Fruit fly (Drosophila melanogaster) whole organism, embryonic: Measurements from ENCODE around the gene CG15570.

ENCODE experiments used
- Adf1 ChIP-seq: fragments of 200-800 bp; sonication (Bioruptor generic); IDR thresholded peaks from 2 replicates; pipeline ENCODE4 v1.3.6; 2022; ENCODE audit warnings: missing biosample characterization, missing genetic modification characterization
- B-H2 ChIP-seq: fragments of 200-800 bp; sonication (Bioruptor generic); optimal IDR thresholded peaks from 2 replicates; lab custom pipeline; 2018; ENCODE audit warnings: missing biosample characterization, mild to moderate bottlenecking, missing genetic modification characterization
- CG10321 ChIP-seq: fragments of 200-800 bp; sonication (Bioruptor generic); IDR thresholded peaks from 2 replicates; pipeline ENCODE4 v1.3.6; 2022; ENCODE audit warnings: missing biosample characterization, missing genetic modification characterization
- CG10366 ChIP-seq: fragments of 200-800 bp; sonication (Bioruptor generic); IDR thresholded peaks from 2 replicates; pipeline ENCODE4 v1.3.6; 2022; ENCODE audit warnings: missing biosample characterization, missing genetic modification characterization
- CG12769 ChIP-seq: fragments of 200-800 bp; sonication (Bioruptor generic); optimal IDR thresholded peaks from 2 replicates; lab custom pipeline; 2019; ENCODE audit warnings: missing biosample characterization, mild to moderate bottlenecking, missing genetic modification characterization, moderate library complexity
- CG15073 ChIP-seq: fragments of 200-800 bp; sonication (Bioruptor generic); optimal IDR thresholded peaks from 2 replicates; lab custom pipeline; 2016; ENCODE audit warnings: missing biosample characterization, missing genetic modification characterization
- CG17328 ChIP-seq: fragments of 200-800 bp; sonication (Bioruptor generic); IDR thresholded peaks from 2 replicates; pipeline ENCODE4 v1.3.6; 2022; ENCODE audit warnings: missing biosample characterization, missing genetic modification characterization
- CG2202 ChIP-seq: fragments of 200-800 bp; sonication (Bioruptor generic); optimal IDR thresholded peaks from 2 replicates; lab custom pipeline; 2018; ENCODE audit warnings: missing biosample characterization, mild to moderate bottlenecking, missing genetic modification characterization
- CG31365 ChIP-seq: fragments of 200-800 bp; sonication (Bioruptor generic); optimal IDR thresholded peaks from 2 replicates; lab custom pipeline; 2018; ENCODE audit warnings: missing biosample characterization, mild to moderate bottlenecking, missing genetic modification characterization
- CG6254 ChIP-seq: fragments of 200-800 bp; sonication (Bioruptor generic); optimal IDR thresholded peaks from 3 replicates; lab custom pipeline; 2017; ENCODE audit warnings: mild to moderate bottlenecking, missing biosample characterization, missing genetic modification reagents, missing genetic modification characterization
- CG8388 ChIP-seq: fragments of 200-800 bp; sonication (Bioruptor generic); optimal IDR thresholded peaks from 2 replicates; lab custom pipeline; 2019; ENCODE audit warnings: missing biosample characterization, mild to moderate bottlenecking, missing genetic modification characterization, moderate library complexity
- CG9609 ChIP-seq: fragments of 200-800 bp; sonication (Bioruptor generic); optimal IDR thresholded peaks from 3 replicates; lab custom pipeline; 2016; ENCODE audit warnings: missing biosample characterization, missing genetic modification characterization
- Camta ChIP-seq: fragments of 200-800 bp; sonication (Bioruptor generic); optimal IDR thresholded peaks from 2 replicates; lab custom pipeline; 2016; ENCODE audit warnings: missing biosample characterization, missing genetic modification characterization
- CrebB ChIP-seq: fragments of 200-800 bp; sonication (Bioruptor generic); optimal IDR thresholded peaks from 3 replicates; lab custom pipeline; 2018; ENCODE audit warnings: missing biosample characterization, mild to moderate bottlenecking, missing genetic modification characterization
- Deaf1 ChIP-seq: fragments of 200-800 bp; optimal IDR thresholded peaks from 3 replicates; lab custom pipeline; 2019; ENCODE audit warnings: missing biosample characterization, mild to moderate bottlenecking, missing genetic modification characterization, moderate library complexity
- Dfd ChIP-seq, 2 experiments: fragments of >200 bp; optimal IDR thresholded peaks; 2 replicates each; lab custom pipeline; 2017; ENCODE audit warnings: missing biosample characterization in 2 of 2, missing genetic modification characterization in 2 of 2
- Doc3 ChIP-seq: fragments of 200-800 bp; sonication (Bioruptor generic); IDR thresholded peaks from 3 replicates; pipeline ENCODE4 v1.3.6; 2022; ENCODE audit warnings: missing biosample characterization, missing genetic modification characterization; ENCODE audit not compliant: partially characterized antibody
- E2f1 ChIP-seq: fragments of 200-800 bp; sonication (Bioruptor generic); IDR thresholded peaks from 2 replicates; pipeline ENCODE4 v1.3.6; 2022; ENCODE audit warnings: missing biosample characterization, missing genetic modification characterization
- HLHmδ ChIP-seq: fragments of 200-800 bp; sonication (Bioruptor generic); optimal IDR thresholded peaks from 2 replicates; lab custom pipeline; 2018; ENCODE audit warnings: missing biosample characterization, mild to moderate bottlenecking, missing genetic modification characterization, moderate library complexity
- Rfx ChIP-seq: fragments of 200-800 bp; sonication (Bioruptor generic); IDR thresholded peaks from 2 replicates; pipeline ENCODE4 v1.3.6; 2022; ENCODE audit warnings: missing biosample characterization, missing genetic modification characterization
- Sin3A ChIP-seq: fragments of >200 bp; optimal IDR thresholded peaks from 2 replicates; lab custom pipeline; 2018
- Sry-δ ChIP-seq: fragments of 200-800 bp; sonication (Bioruptor generic); optimal IDR thresholded peaks from 2 replicates; lab custom pipeline; 2016; ENCODE audit warnings: missing biosample characterization, missing genetic modification characterization
- TFAM ChIP-seq: fragments of 200-800 bp; sonication (Bioruptor generic); optimal IDR thresholded peaks from 2 replicates; lab custom pipeline; 2017; ENCODE audit warnings: missing biosample characterization, missing genetic modification characterization, inconsistent platforms
- chinmo ChIP-seq: fragments of 200-800 bp; sonication (Bioruptor generic); IDR thresholded peaks from 4 replicates; pipeline ENCODE4 v1.3.6; 2022; ENCODE audit warnings: missing biosample characterization, missing genetic modification characterization; ENCODE audit not compliant: partially characterized antibody
- ci ChIP-seq: fragments of 200-800 bp; sonication (Bioruptor generic); IDR thresholded peaks from 3 replicates; pipeline ENCODE4 v1.3.6; 2022; ENCODE audit warnings: missing biosample characterization, missing genetic modification characterization
- dan ChIP-seq: fragments of 200-800 bp; sonication (Bioruptor generic); IDR thresholded peaks from 2 replicates; pipeline ENCODE4 v1.3.6; 2022; ENCODE audit warnings: missing biosample characterization, missing genetic modification characterization
- dimm ChIP-seq: fragments of 200-800 bp; sonication (Bioruptor generic); IDR thresholded peaks from 2 replicates; pipeline ENCODE4 v1.3.6; 2022; ENCODE audit warnings: missing biosample characterization, missing genetic modification characterization
- dmrt11E ChIP-seq: fragments of 200-800 bp; sonication (Bioruptor generic); optimal IDR thresholded peaks from 3 replicates; lab custom pipeline; 2018; ENCODE audit warnings: missing biosample characterization, mild to moderate bottlenecking, missing genetic modification characterization, moderate library complexity
- emc ChIP-seq: fragments of 200-800 bp; sonication (Bioruptor generic); optimal IDR thresholded peaks from 2 replicates; lab custom pipeline; 2016; ENCODE audit warnings: missing biosample characterization, missing genetic modification characterization
- fu2 ChIP-seq: fragments of 200-800 bp; sonication (Bioruptor generic); optimal IDR thresholded peaks from 2 replicates; lab custom pipeline; 2016; ENCODE audit warnings: missing biosample characterization, missing genetic modification characterization
- gce ChIP-seq: fragments of 200-800 bp; sonication (Bioruptor generic); IDR thresholded peaks from 3 replicates; pipeline ENCODE4 v1.3.6; 2022; ENCODE audit warnings: missing biosample characterization, missing genetic modification characterization
- gcm ChIP-seq: fragments of 200-800 bp; sonication (Bioruptor generic); optimal IDR thresholded peaks from 2 replicates; lab custom pipeline; 2019; ENCODE audit warnings: missing biosample characterization, mild to moderate bottlenecking, missing genetic modification characterization, moderate library complexity
- hbn ChIP-seq: fragments of 200-800 bp; sonication (Bioruptor generic); IDR thresholded peaks from 2 replicates; pipeline ENCODE4 v1.3.6; 2022; ENCODE audit warnings: missing biosample characterization, missing genetic modification characterization; ENCODE audit not compliant: partially characterized antibody
- hkb ChIP-seq, 2 experiments: fragments of 200-800 bp in 1 of 2; fragments of >200 bp in 1 of 2; sonication (Bioruptor generic) in 1 of 2; IDR thresholded peaks in 1 of 2; optimal IDR thresholded peaks in 1 of 2; 2 replicates each; pipeline versions ENCODE4 v1.3.6 to Lab custom; 2017 to 2022; ENCODE audit warnings: missing biosample characterization in 1 of 2, missing genetic modification characterization in 1 of 2
- ind ChIP-seq: fragments of 200-800 bp; sonication (Bioruptor generic); optimal IDR thresholded peaks from 3 replicates; lab custom pipeline; 2016; ENCODE audit warnings: missing biosample characterization, missing genetic modification characterization
- ken ChIP-seq: fragments of 200-800 bp; sonication (Bioruptor generic); IDR thresholded peaks from 3 replicates; pipeline ENCODE4 v1.3.6; 2022; ENCODE audit warnings: missing biosample characterization, missing genetic modification characterization
- klu ChIP-seq: fragments of 200-800 bp; sonication (Bioruptor generic); IDR thresholded peaks from 2 replicates; pipeline ENCODE4 v1.3.6; 2022; ENCODE audit warnings: missing biosample characterization, missing genetic modification characterization
- knrl ChIP-seq: fragments of 200-800 bp; sonication (Bioruptor generic); IDR thresholded peaks from 3 replicates; pipeline ENCODE4 v1.3.6; 2022; ENCODE audit warnings: missing biosample characterization, missing genetic modification characterization; ENCODE audit not compliant: partially characterized antibody
- mam ChIP-seq: fragments of 200-800 bp; sonication (Bioruptor generic); optimal IDR thresholded peaks from 3 replicates; lab custom pipeline; 2016; ENCODE audit warnings: missing biosample characterization, missing genetic modification characterization
- phol ChIP-seq: fragments of 200-800 bp; sonication (Bioruptor generic); optimal IDR thresholded peaks from 3 replicates; lab custom pipeline; 2018; ENCODE audit warnings: missing biosample characterization, mild to moderate bottlenecking, missing genetic modification characterization, moderate library complexity
- pita ChIP-seq: fragments of 200-800 bp; sonication (Bioruptor generic); optimal IDR thresholded peaks from 2 replicates; lab custom pipeline; 2017; ENCODE audit warnings: missing biosample characterization, mild to moderate bottlenecking, missing genetic modification characterization
- prd ChIP-seq, 3 experiments: fragments of >200 bp in 2 of 3; fragments of 200-800 bp in 1 of 3; sonication (Bioruptor generic) in 1 of 3; optimal IDR thresholded peaks in 2 of 3; IDR thresholded peaks in 1 of 3; 2 replicates in 2 of 3; 3 replicates in 1 of 3; pipeline versions ENCODE4 v1.3.6 to Lab custom; 2017 to 2022; ENCODE audit warnings: missing biosample characterization in 1 of 3, missing genetic modification characterization in 1 of 3
- ro ChIP-seq: fragments of 200-800 bp; sonication (Bioruptor generic); IDR thresholded peaks from 2 replicates; pipeline ENCODE4 v1.3.6; 2022; ENCODE audit warnings: missing biosample characterization, missing genetic modification characterization
- so ChIP-seq: fragments of 200-800 bp; sonication (Bioruptor generic); IDR thresholded peaks from 3 replicates; pipeline ENCODE4 v1.3.6; 2022; ENCODE audit warnings: missing biosample characterization, missing genetic modification characterization
- tin ChIP-seq: fragments of 200-800 bp; sonication (Bioruptor generic); optimal IDR thresholded peaks from 3 replicates; lab custom pipeline; 2016; ENCODE audit warnings: missing biosample characterization, missing genetic modification characterization
- ttk ChIP-seq: fragments of 200-800 bp; sonication (Bioruptor generic); IDR thresholded peaks from 2 replicates; pipeline ENCODE4 v2.1.2; 2022; ENCODE audit warnings: missing biosample characterization, missing genetic modification characterization
- tup ChIP-seq: fragments of 200-800 bp; sonication (Bioruptor generic); optimal IDR thresholded peaks from 2 replicates; lab custom pipeline; 2016; ENCODE audit warnings: missing biosample characterization, mild to moderate bottlenecking, missing genetic modification characterization, moderate library complexity
- tx ChIP-seq: fragments of 200-800 bp; sonication (Bioruptor generic); optimal IDR thresholded peaks from 2 replicates; lab custom pipeline; 2016; ENCODE audit warnings: missing biosample characterization, missing genetic modification characterization
- wdn ChIP-seq: fragments of 200-800 bp; sonication (Bioruptor generic); IDR thresholded peaks from 2 replicates; pipeline ENCODE4 v1.3.6; 2022; ENCODE audit warnings: missing biosample characterization, missing genetic modification characterization
- zfh1 ChIP-seq: fragments of 200-800 bp; sonication (Bioruptor generic); IDR thresholded peaks from 3 replicates; pipeline ENCODE4 v1.3.6; 2022; ENCODE audit warnings: missing biosample characterization, missing genetic modification characterization

Gene CG15570

DNA sequence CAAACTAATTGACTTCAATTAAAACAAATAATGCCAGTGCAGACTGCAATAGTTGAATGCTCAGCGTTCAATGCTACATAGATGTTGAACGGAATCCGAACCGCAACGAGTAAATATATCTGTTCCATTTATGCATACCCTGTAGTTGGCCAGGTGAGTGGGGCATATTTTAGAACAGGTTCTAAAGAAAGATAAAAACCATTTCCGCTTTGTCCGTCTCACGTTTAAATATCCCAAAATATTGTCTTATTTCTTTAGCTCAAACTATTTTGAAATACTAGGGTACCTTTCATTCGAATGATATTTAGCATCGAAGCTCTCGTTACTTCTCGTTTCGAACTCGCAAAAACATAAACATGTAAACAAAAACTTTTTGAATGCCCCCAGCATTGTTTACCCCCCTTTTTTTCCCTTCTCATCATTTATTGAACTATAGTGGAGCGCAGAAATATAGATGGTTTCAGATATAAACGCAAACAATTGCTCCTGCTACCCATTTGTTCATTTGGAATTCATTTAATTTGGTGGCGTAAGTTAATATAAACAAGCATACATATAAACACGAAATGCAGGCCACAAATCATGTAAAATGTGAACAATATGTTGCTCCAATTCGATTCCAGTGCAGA is 45.7 kb upstream of the CG15570 start (continued):
- TF ChIP-seq ci (0 out of 3 replicates have a peak, but pooled peaks have one; percentile 27), Dfd (GFP tag; optimal IDR thresholded peaks at IDR 0.05; lab: Kevin White, UChicago) (no peak), phol (tag; lab: Kevin White, UChicago) (peak; percentile 14), Sry-δ (no peak), zfh1 (GFP tag; lab: Robert Waterston, UW) (0 out of 3 replicates have a peak, but pooled peaks have one; percentile 32), CrebB (tag; lab: Kevin White, UChicago) (no peak), CG2202 (no peak), hkb (optimal IDR thresholded peaks at IDR 0.05; lab: Kevin White, UChicago) (no peak), hkb (GFP tag; IDR thresholded peaks at IDR 0.05; lab: Robert Waterston, UW) (0 out of 2 replicates have a peak, but pooled peaks have one; percentile 17), Adf1 (GFP tag; lab: Robert Waterston, UW) (no peak), chinmo (GFP tag; lab: Robert Waterston, UW) (no peak), CG15073 (no peak), wdn (GFP tag; lab: Robert Waterston, UW) (no peak), knrl (no peak), CG10321 (no peak), HLHmδ (GFP tag; lab: Kevin White, UChicago) (no peak), mam (GFP tag; lab: Kevin White, UChicago) (no peak), pita (GFP tag; lab: Kevin White, UChicago) (no peak), Deaf1 (no peak), CG8388 (GFP tag; lab: Kevin White, UChicago) (no peak), emc (GFP tag; lab: Kevin White, UChicago) (no peak), tin (GFP tag; lab: Kevin White, UChicago) (no peak), Doc3 (GFP tag; lab: Robert Waterston, UW) (no peak), dmrt11E (tag; lab: Kevin White, UChicago) (no peak), ind (GFP tag; lab: Kevin White, UChicago) (peak; percentile 34), ro (no peak), CG12769 (no peak), prd (optimal IDR thresholded peaks at IDR 0.05; lab: Kevin White, UChicago) (no peak), prd (GFP tag; IDR thresholded peaks at IDR 0.05; lab: Robert Waterston, UW) (peak; percentile 42; the same call in 2 of the 3 replicates), Rfx (GFP tag; lab: Robert Waterston, UW) (peak; percentile 34; the same call in 1 of the 2 replicates), B-H2 (GFP tag; lab: Kevin White, UChicago) (no peak), Sin3A (lab: Kevin White, UChicago) (no peak), gcm (GFP tag; lab: Kevin White, UChicago) (no peak), so (GFP tag; lab: Robert Waterston, UW) (no peak), dimm (GFP tag; lab: Robert Waterston, UW) (no peak), CG9609 (GFP tag; lab: Kevin White, UChicago) (no peak), klu (GFP tag; lab: Robert Waterston, UW) (no peak), E2f1 (GFP tag; lab: Robert Waterston, UW) (no peak), CG6254 (GFP tag; lab: Kevin White, UChicago) (no peak), CG10366 (GFP tag; lab: Robert Waterston, UW) (peak; percentile 43; the same call in 1 of the 2 replicates), CG17328 (no peak), dan (GFP tag; lab: Robert Waterston, UW) (no peak), hbn (no peak), tup (GFP tag; lab: Kevin White, UChicago) (no peak), tx (GFP tag; lab: Kevin White, UChicago) (no peak), fu2 (GFP tag; lab: Kevin White, UChicago) (no peak), Camta (GFP tag; lab: Kevin White, UChicago) (no peak), gce (no peak), TFAM (GFP tag; lab: Kevin White, UChicago) (no peak), ttk (GFP tag; lab: Robert Waterston, UW) (no peak), ken (GFP tag; lab: Robert Waterston, UW) (no peak), CG31365 (no peak)
